Worm (Caenorhabditis elegans): ENCODE measurements around the gene T21C9.13.

Gene T21C9.13

DNA sequence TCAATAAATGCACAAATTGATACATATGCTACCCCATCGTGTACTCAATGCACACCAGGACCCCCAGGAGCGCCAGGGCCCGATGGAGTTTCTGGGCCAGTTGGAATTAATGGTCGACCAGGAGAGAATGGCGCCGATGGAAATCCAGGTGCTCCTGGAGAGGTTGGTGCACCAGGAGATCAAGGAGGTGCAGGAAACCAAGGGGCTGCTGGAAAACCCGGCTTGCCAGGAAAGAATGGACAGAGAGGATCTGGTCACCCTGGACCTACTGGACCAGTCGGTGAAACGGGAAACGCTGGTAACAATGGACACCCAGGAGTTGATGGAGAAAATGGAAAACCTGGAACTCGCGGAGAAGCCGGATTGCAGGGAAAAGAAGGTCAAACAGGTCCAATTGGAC, 35.4 kb upstream of the T21C9.13 start:
- TF ChIP-seq unc-30 (tag; optimal IDR thresholded peaks at IDR 0.05) (no peak), ets-5 (GFP tag; IDR thresholded peaks at IDR 0.05) (no peak), ceh-8 (GFP tag; optimal IDR thresholded peaks at IDR 0.05) (no peak), tbx-2 (tag; optimal IDR thresholded peaks at IDR 0.05) (no peak), unc-98 (GFP tag; IDR thresholded peaks at IDR 0.05) (no peak), rnt-1 (tag; optimal IDR thresholded peaks at IDR 0.05) (no peak), tlp-1 (tag; optimal IDR thresholded peaks at IDR 0.05) (no peak), zag-1 (tag; optimal IDR thresholded peaks at IDR 0.05) (no peak)

DNA sequence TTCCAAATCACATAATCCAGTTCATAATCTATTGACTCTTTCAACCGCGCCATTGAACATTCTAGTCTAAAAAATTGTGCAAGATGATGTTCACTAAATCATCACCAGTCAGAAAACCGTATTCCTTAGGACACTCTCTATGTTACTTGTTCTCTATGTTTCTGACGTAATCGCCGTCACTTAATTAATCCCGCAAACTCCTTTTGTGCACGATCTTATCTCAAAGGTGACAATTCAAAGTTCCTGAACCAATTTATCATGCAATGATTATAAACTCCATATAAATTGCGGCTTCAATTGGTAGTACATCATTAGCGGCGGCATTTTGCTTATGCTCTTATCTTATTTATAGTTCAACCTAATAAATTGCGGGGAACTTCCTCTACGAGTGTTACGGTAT, 34.2 kb upstream of the T21C9.13 start:
- TF ChIP-seq nhr-12 (tag; optimal IDR thresholded peaks at IDR 0.05) (no peak), elt-2 (tag; optimal IDR thresholded peaks at IDR 0.05) (peak; percentile 52)

DNA sequence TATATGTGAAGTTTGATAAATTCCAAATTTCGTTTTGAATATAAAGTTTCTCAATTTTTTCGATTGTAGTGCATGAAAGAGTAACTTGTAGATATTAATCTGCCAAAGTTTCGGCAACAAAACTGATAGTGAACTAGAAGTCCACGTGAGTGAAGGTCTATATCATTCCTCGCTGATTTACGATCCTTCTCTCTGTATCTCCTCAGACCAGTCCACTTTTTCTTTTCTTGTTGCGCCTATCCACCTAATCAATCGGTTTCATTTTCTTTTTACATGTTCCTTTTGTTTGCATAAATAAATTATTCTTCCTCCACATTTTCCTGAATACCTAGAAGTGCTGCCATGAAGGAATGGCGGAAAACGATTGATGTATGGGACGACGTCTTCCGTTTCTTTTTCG, 32.9 kb upstream of the T21C9.13 start:
- TF ChIP-seq vab-15 (tag; optimal IDR thresholded peaks at IDR 0.05) (no peak), pax-3 (tag; optimal IDR thresholded peaks at IDR 0.05) (no peak), efl-1 (optimal IDR thresholded peaks at IDR 0.05) (no peak), efl-1 (GFP tag; optimal IDR thresholded peaks at IDR 0.05 in 1 of 2) (peak in 1 of 2 experiments; percentile 81), blmp-1 (tag; optimal IDR thresholded peaks at IDR 0.05) (peak; percentile 84), elt-3 (tag; optimal IDR thresholded peaks at IDR 0.05) (peak in 1 of 6 experiments; percentile 35), nhr-85 (tag) (peak; percentile 48), egl-13 (tag; optimal IDR thresholded peaks at IDR 0.05) (no peak)

ce11 chrV:10564830-10565365, 32.2 kb upstream of the T21C9.13 start, which contains the start of gene cat-4:
Gene cat-4, plus strand, starts transcription at chrV:10564880.
- no peak for TF ChIP-seq unc-30 (tag; optimal IDR thresholded peaks at IDR 0.05)
- TF ChIP-seq elt-2 (tag; optimal IDR thresholded peaks at IDR 0.05): peak; percentile 80
- no peak for TF ChIP-seq swsn-7 (tag; optimal IDR thresholded peaks at IDR 0.05)
- TF ChIP-seq nhr-47 (tag; optimal IDR thresholded peaks at IDR 0.05): no peak

DNA sequence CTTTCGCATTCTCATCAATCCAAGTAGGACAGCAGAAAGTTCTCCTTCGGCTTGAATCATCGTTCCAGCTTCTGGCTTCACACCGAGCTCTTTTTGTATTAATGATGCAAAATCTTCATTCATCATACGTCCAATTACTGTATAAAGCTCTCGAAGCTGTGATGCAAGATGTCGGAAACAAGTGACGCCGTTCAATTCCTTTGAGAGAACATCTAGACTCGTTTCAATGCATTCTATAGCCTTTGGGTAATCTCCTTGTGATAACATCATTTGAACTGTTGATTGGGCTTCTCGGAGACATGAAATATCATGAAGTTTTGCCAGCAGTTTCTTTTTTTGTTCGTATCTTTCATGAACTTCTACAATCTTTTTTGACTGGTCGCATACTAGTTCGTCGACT, 28.6 kb upstream of the T21C9.13 start:
- TF ChIP-seq nhr-47 (tag; optimal IDR thresholded peaks at IDR 0.05) (no peak), nhr-28 (tag; optimal IDR thresholded peaks at IDR 0.05) (no peak), alr-1 (tag; optimal IDR thresholded peaks at IDR 0.05; ENCODE audit: borderline replicate concordance) (no peak), ztf-4 (tag; optimal IDR thresholded peaks at IDR 0.05) (no peak), ztf-11 (tag; optimal IDR thresholded peaks at IDR 0.05) (no peak), pag-3 (tag; optimal IDR thresholded peaks at IDR 0.05; ENCODE audit: borderline replicate concordance, insufficient read depth) (no peak), C04F5.9 (tag; optimal IDR thresholded peaks at IDR 0.05) (no peak), mep-1 (tag; optimal IDR thresholded peaks at IDR 0.05) (no peak), unc-30 (tag; optimal IDR thresholded peaks at IDR 0.05) (no peak), nhr-71 (tag; optimal IDR thresholded peaks at IDR 0.05) (no peak), lin-39 (tag; optimal IDR thresholded peaks at IDR 0.05) (no peak), mab-9 (GFP tag; IDR thresholded peaks at IDR 0.05) (no peak), sptf-1 (tag; optimal IDR thresholded peaks at IDR 0.05) (no peak), snu-23 (GFP tag; optimal IDR thresholded peaks at IDR 0.05) (no peak), tlp-1 (tag; optimal IDR thresholded peaks at IDR 0.05) (no peak), lin-14 (GFP tag; optimal IDR thresholded peaks at IDR 0.05) (no peak), egl-27 (tag; optimal IDR thresholded peaks at IDR 0.05) (no peak), lin-35 (GFP tag; optimal IDR thresholded peaks at IDR 0.05) (no peak), aly-2 (tag; optimal IDR thresholded peaks at IDR 0.05) (no peak)
